Worm (Caenorhabditis elegans) whole organism, L1 larva: ENCODE measurements around the gene pals-30.

Experiments used
- Y116A8C.19 ChIP-seq: sonication (generic microtip); optimal IDR thresholded peaks from 2 replicates; lab custom pipeline; 2016; ENCODE audit warnings: missing compliant biosample characterization, missing genetic modification characterization, borderline replicate concordance
- aha-1 ChIP-seq: fragments of 150-350 bp; optimal IDR thresholded peaks from 2 replicates; lab custom pipeline; 2014; ENCODE audit warnings: missing biosample characterization, missing genetic modification characterization
- alr-1 ChIP-seq: fragments of 200-800 bp; sonication (Bioruptor generic); optimal IDR thresholded peaks from 2 replicates; lab custom pipeline; 2018; ENCODE audit warnings: borderline replicate concordance, mild to moderate bottlenecking, missing genetic modification characterization, missing compliant biosample characterization
- ces-1 ChIP-seq: fragments of 150-350 bp; optimal IDR thresholded peaks from 2 replicates; lab custom pipeline; 2014; ENCODE audit warnings: missing biosample characterization, missing genetic modification reagents, missing genetic modification characterization
- dpl-1 ChIP-seq, 3 experiments: fragments of 150-350 bp in 2 of 3; sonication (generic microtip) in 1 of 3; optimal IDR thresholded peaks; 2 replicates each; lab custom pipeline; 2014 to 2017; ENCODE audit warnings: missing biosample characterization in 3 of 3, missing genetic modification characterization in 3 of 3, missing genetic modification reagents in 3 of 3
- dsc-1 ChIP-seq: sonication (generic microtip); optimal IDR thresholded peaks from 2 replicates; lab custom pipeline; 2016; ENCODE audit warnings: mild to moderate bottlenecking, missing genetic modification characterization, missing compliant biosample characterization
- efl-1 ChIP-seq, 4 experiments: fragments of 150-350 bp; optimal IDR thresholded peaks in 3 of 4; peaks in 1 of 4; 1 replicate in 1 of 4; 2 replicates in 3 of 4; lab custom pipeline; 2014; ENCODE audit warnings: missing biosample characterization in 2 of 4, missing genetic modification characterization in 2 of 4, missing genetic modification reagents in 2 of 4
- efl-3 ChIP-seq: fragments of 200-800 bp; sonication (Bioruptor generic); optimal IDR thresholded peaks from 2 replicates; lab custom pipeline; 2018; ENCODE audit warnings: mild to moderate bottlenecking, missing genetic modification characterization, missing compliant biosample characterization
- egl-13 ChIP-seq: sonication (generic microtip); optimal IDR thresholded peaks from 2 replicates; lab custom pipeline; 2016; ENCODE audit warnings: missing genotype, missing genetic modification reagents, missing genetic modification characterization, missing compliant biosample characterization
- egl-27 ChIP-seq, 2 experiments: fragments of 150-350 bp in 1 of 2; sonication (generic microtip); optimal IDR thresholded peaks; 3 replicates each; lab custom pipeline; 2017 to 2018; ENCODE audit warnings: missing biosample characterization in 2 of 2, missing genetic modification characterization in 2 of 2, missing genetic modification reagents in 2 of 2
- elt-3 ChIP-seq, 6 experiments: fragments of 150-350 bp in 1 of 6; sonication (generic microtip); optimal IDR thresholded peaks; 2 replicates each; lab custom pipeline; 2017 to 2018; ENCODE audit warnings: missing biosample characterization in 6 of 6, missing genetic modification characterization in 6 of 6, inconsistent platforms in 1 of 6
- fkh-10 ChIP-seq: sonication (generic microtip); optimal IDR thresholded peaks from 2 replicates; lab custom pipeline; 2017; ENCODE audit warnings: missing biosample characterization, missing genetic modification reagents, missing genetic modification characterization
- fos-1 ChIP-seq: fragments of 150-350 bp; optimal IDR thresholded peaks from 2 replicates; lab custom pipeline; 2014; ENCODE audit warnings: missing biosample characterization, missing genetic modification characterization
- hpl-2 ChIP-seq: fragments of 150-350 bp; optimal IDR thresholded peaks from 2 replicates; lab custom pipeline; 2014; ENCODE audit warnings: missing biosample characterization, missing genetic modification reagents, missing genetic modification characterization
- lin-35 ChIP-seq, 2 experiments: fragments of 150-350 bp; optimal IDR thresholded peaks; 2 replicates each; lab custom pipeline; 2014; ENCODE audit warnings: missing biosample characterization in 2 of 2, missing genetic modification characterization in 2 of 2, missing genetic modification reagents in 2 of 2
- lin-39 ChIP-seq: fragments of 150-350 bp; optimal IDR thresholded peaks from 2 replicates; lab custom pipeline; 2014; ENCODE audit warnings: missing biosample characterization, missing genetic modification reagents, missing genetic modification characterization
- lir-3 ChIP-seq: sonication (generic microtip); optimal IDR thresholded peaks from 2 replicates; lab custom pipeline; 2016; ENCODE audit warnings: mild to moderate bottlenecking, missing genetic modification characterization, moderate library complexity, missing compliant biosample characterization; ENCODE audit not compliant: poor library complexity
- lsy-2 ChIP-seq, 2 experiments: fragments of 150-350 bp; optimal IDR thresholded peaks; 2 replicates each; lab custom pipeline; 2014; ENCODE audit warnings: missing biosample characterization in 2 of 2, missing genetic modification characterization in 2 of 2
- mep-1 ChIP-seq: fragments of 150-350 bp; optimal IDR thresholded peaks from 2 replicates; lab custom pipeline; 2014; ENCODE audit warnings: missing biosample characterization, missing genetic modification characterization
- nhr-11 ChIP-seq: fragments of 150-350 bp; optimal IDR thresholded peaks from 2 replicates; lab custom pipeline; 2014; ENCODE audit warnings: missing biosample characterization, missing genetic modification characterization
- nhr-12 ChIP-seq: sonication (generic microtip); optimal IDR thresholded peaks from 2 replicates; lab custom pipeline; 2017; ENCODE audit warnings: missing biosample characterization, missing genetic modification characterization
- nhr-20 ChIP-seq: sonication (generic microtip); optimal IDR thresholded peaks from 2 replicates; lab custom pipeline; 2016; ENCODE audit warnings: mild to moderate bottlenecking, missing genetic modification characterization, missing compliant biosample characterization
- nhr-237 ChIP-seq: fragments of 150-350 bp; optimal IDR thresholded peaks from 2 replicates; lab custom pipeline; 2014; ENCODE audit warnings: missing biosample characterization, missing genetic modification characterization
- nhr-71 ChIP-seq: sonication (generic microtip); optimal IDR thresholded peaks from 2 replicates; lab custom pipeline; 2016; ENCODE audit warnings: mild to moderate bottlenecking, missing genetic modification characterization, moderate library complexity, missing compliant biosample characterization
- nhr-90 ChIP-seq: sonication (generic microtip); optimal IDR thresholded peaks from 2 replicates; lab custom pipeline; 2016; ENCODE audit warnings: mild to moderate bottlenecking, missing genetic modification characterization, missing compliant biosample characterization; ENCODE audit not compliant: poor library complexity
- rnt-1 ChIP-seq: sonication (generic microtip); optimal IDR thresholded peaks from 2 replicates; lab custom pipeline; 2016; ENCODE audit warnings: mild to moderate bottlenecking, missing genetic modification characterization, moderate library complexity, missing compliant biosample characterization
- sox-4 ChIP-seq: sonication (generic microtip); optimal IDR thresholded peaks from 2 replicates; lab custom pipeline; 2016; ENCODE audit warnings: missing genetic modification characterization, missing compliant biosample characterization
- tbx-2 ChIP-seq: sonication (generic microtip); optimal IDR thresholded peaks from 2 replicates; lab custom pipeline; 2016; ENCODE audit warnings: missing genetic modification characterization, missing compliant biosample characterization
- unc-86 ChIP-seq: sonication (generic microtip); optimal IDR thresholded peaks from 2 replicates; lab custom pipeline; 2016; ENCODE audit warnings: missing genetic modification characterization, missing compliant biosample characterization
- xbp-1 ChIP-seq: sonication (generic microtip); optimal IDR thresholded peaks from 2 replicates; lab custom pipeline; 2016; ENCODE audit warnings: missing genetic modification characterization, missing compliant biosample characterization
- zag-1 ChIP-seq: fragments of 150-350 bp; optimal IDR thresholded peaks from 2 replicates; lab custom pipeline; 2014; ENCODE audit warnings: missing biosample characterization, missing genetic modification characterization
- zip-4 ChIP-seq: fragments of 200-800 bp; sonication (Bioruptor generic); optimal IDR thresholded peaks from 2 replicates; lab custom pipeline; 2018; ENCODE audit warnings: mild to moderate bottlenecking, missing genetic modification characterization, moderate library complexity, missing compliant biosample characterization
- ztf-11 ChIP-seq, 2 experiments: sonication (generic microtip); optimal IDR thresholded peaks; 2 replicates each; lab custom pipeline; 2016 to 2017; ENCODE audit warnings: missing genetic modification characterization in 2 of 2, missing biosample characterization in 1 of 2, missing compliant biosample characterization in 1 of 2
- ztf-4 ChIP-seq: fragments of 150-350 bp; optimal IDR thresholded peaks from 2 replicates; lab custom pipeline; 2014; ENCODE audit warnings: missing biosample characterization, missing genetic modification characterization

Gene pals-30

DNA sequence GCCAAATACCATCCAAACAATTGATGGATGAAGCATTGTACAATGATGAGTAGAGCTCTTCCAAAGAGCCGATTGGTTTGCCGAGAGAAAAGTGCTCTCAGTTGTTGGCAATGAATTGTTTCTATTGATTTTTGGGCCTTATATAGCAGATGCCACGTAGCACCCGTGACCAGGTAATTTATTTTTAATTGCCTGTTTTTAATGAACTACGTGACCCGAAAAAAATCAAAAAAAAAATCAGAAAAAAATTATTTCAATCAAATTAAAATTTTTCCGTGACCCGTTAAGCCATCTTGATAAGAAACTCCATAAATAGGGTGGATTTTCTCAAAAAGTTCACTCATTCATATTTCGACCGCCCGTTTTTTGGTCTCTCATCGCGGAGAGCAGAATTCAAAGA, 32.3 kb downstream of the pals-30 start, which contains the start of the genes Y57G11A.2 and T27E7.1:
Y57G11A.2 (minus strand) TSS at position 101 of the 400 bp plus-strand sequence.
T27E7.1 (plus strand) TSS at position 337 of the 400 bp plus-strand sequence.
- no peak for TF ChIP-seq ztf-11 (tag; optimal IDR thresholded peaks at IDR 0.05; lab: Kevin White, UChicago)
- no peak for TF ChIP-seq Y116A8C.19
- TF ChIP-seq rnt-1 = no peak
- no peak for TF ChIP-seq efl-1 (optimal IDR thresholded peaks at IDR 0.05; lab: Kevin White, UChicago)
- TF ChIP-seq efl-1 (GFP tag; optimal IDR thresholded peaks at IDR 0.05 in 1 of 2; lab: Kevin White, UChicago) = peak in 1 of 2 experiments; percentile 51
- TF ChIP-seq unc-86 (tag; lab: Kevin White, UChicago) = no peak
- TF ChIP-seq zag-1 (tag; lab: Kevin White, UChicago) = no peak
- no peak for TF ChIP-seq nhr-12 (tag; lab: Kevin White, UChicago)
- TF ChIP-seq dpl-1 (GFP tag; optimal IDR thresholded peaks at IDR 0.05; lab: Kevin White, UChicago) = no peak

DNA sequence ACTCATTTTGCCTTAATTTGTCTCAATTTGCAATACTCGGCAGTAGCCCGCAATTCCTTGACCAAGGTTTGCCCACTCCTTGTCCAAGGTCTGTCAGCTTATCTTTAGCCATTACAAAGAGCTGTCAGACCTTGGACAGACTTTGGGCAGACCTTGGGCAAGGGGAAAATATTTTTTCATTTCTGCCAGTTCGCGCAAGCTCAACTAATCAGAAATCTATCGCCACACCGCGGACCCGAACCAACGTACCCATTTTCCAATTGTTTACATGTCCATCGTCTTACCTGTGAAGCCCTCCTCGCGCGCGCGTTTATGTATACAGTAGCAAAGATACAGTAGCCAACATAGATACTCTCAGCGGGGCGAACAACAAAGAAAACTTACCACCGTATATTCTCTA, 36.6 kb downstream of the pals-30 start:
- TF ChIP-seq lin-39 (no peak), nhr-71 (tag; lab: Kevin White, UChicago) (no peak), dsc-1 (tag; lab: Kevin White, UChicago) (no peak), zag-1 (tag; lab: Kevin White, UChicago) (no peak), egl-27 (tag; optimal IDR thresholded peaks at IDR 0.05; lab: Kevin White, UChicago) (no peak), nhr-11 (tag; lab: Kevin White, UChicago) (no peak), sox-4 (no peak), fos-1 (tag; lab: Kevin White, UChicago) (no peak), zip-4 (no peak), nhr-20 (tag; lab: Kevin White, UChicago) (no peak), nhr-237 (tag; lab: Kevin White, UChicago) (no peak), elt-3 (tag; optimal IDR thresholded peaks at IDR 0.05; lab: Kevin White, UChicago) (no peak), efl-3 (GFP tag; lab: Kevin White, UChicago) (no peak), fkh-10 (GFP tag; lab: Kevin White, UChicago) (no peak), egl-13 (no peak)

- TF ChIP-seq hpl-2 (GFP tag; lab: Kevin White, UChicago) (no peak), aha-1 (tag; lab: Kevin White, UChicago) (no peak), egl-13 (no peak)
- TF ChIP-seq, all 84 proteins: peak for 0
Observed at ce11 chrIV:14512405-14512804, 39.4 kb downstream of the pals-30 start, which contains the start of gene Y57G11A.5. Y57G11A.5 (minus strand) TSS chrIV:14512505.

DNA sequence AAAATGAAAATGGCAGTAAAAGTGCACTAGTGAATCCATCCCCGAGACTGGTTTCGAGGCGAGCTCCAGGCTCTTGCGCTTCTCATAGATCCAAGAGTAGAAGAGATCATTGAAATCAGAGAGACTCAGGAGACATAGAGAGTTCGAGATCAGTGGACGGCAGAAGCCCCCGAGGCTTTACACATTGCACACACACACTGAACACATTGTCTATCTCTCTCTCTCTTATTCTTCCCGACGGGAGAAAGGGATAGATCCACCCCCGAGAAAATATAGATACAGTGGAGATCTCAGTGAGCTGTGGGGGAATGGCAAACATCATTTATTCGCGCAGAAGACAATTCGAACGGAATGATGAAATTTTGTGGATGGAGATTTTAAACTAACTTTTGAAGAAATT, 44.8 kb downstream of the pals-30 start:
- TF ChIP-seq tbx-2 (no peak), nhr-90 (tag; lab: Kevin White, UChicago) (no peak), alr-1 (tag; lab: Kevin White, UChicago) (no peak), xbp-1 (tag; lab: Kevin White, UChicago) (no peak), dsc-1 (tag; lab: Kevin White, UChicago) (peak; percentile 31), hpl-2 (GFP tag; lab: Kevin White, UChicago) (no peak), lin-35 (GFP tag; optimal IDR thresholded peaks at IDR 0.05; lab: Kevin White, UChicago) (no peak), lsy-2 (tag; optimal IDR thresholded peaks at IDR 0.05; lab: Kevin White, UChicago) (peak in 1 of 2 experiments; percentile 8), ces-1 (GFP tag; lab: Kevin White, UChicago) (no peak), lir-3 (no peak), rnt-1 (peak; percentile 59), fos-1 (tag; lab: Kevin White, UChicago) (no peak), efl-1 (optimal IDR thresholded peaks at IDR 0.05; lab: Kevin White, UChicago) (no peak), efl-1 (GFP tag; optimal IDR thresholded peaks at IDR 0.05 in 1 of 2; lab: Kevin White, UChicago) (peak in 1 of 2 experiments; percentile 75), ztf-4 (tag; lab: Kevin White, UChicago) (no peak), mep-1 (no peak)
- TF ChIP-seq, all 84 proteins: peak for 4
